Worm (Caenorhabditis elegans) whole organism, L1 larva: ENCODE measurements around the gene nlp-35.

Source experiments
- C16A3.4 ChIP-seq: fragments of 150-350 bp; optimal IDR thresholded peaks from 2 replicates; lab custom pipeline; 2014; ENCODE audit warnings: missing biosample characterization, missing genetic modification characterization
- C34B4.2 ChIP-seq: sonication (generic microtip); optimal IDR thresholded peaks from 2 replicates; lab custom pipeline; 2017; ENCODE audit warnings: mild to moderate bottlenecking, missing genetic modification characterization, missing compliant biosample characterization
- F16B12.6 ChIP-seq: fragments of 150-350 bp; optimal IDR thresholded peaks from 2 replicates; lab custom pipeline; 2014; ENCODE audit warnings: missing biosample characterization, missing genetic modification characterization
- aha-1 ChIP-seq: fragments of 150-350 bp; optimal IDR thresholded peaks from 2 replicates; lab custom pipeline; 2014; ENCODE audit warnings: missing biosample characterization, missing genetic modification characterization
- alr-1 ChIP-seq: fragments of 200-800 bp; sonication (Bioruptor generic); optimal IDR thresholded peaks from 2 replicates; lab custom pipeline; 2018; ENCODE audit warnings: borderline replicate concordance, mild to moderate bottlenecking, missing genetic modification characterization, missing compliant biosample characterization
- ama-1 ChIP-seq: fragments of 150-350 bp; optimal IDR thresholded peaks from 2 replicates; lab custom pipeline; 2014
- blmp-1 ChIP-seq: fragments of 150-350 bp; optimal IDR thresholded peaks from 2 replicates; lab custom pipeline; 2014; ENCODE audit warnings: missing biosample characterization, missing genetic modification characterization
- ceh-88 ChIP-seq: fragments of 200-800 bp; sonication (Bioruptor generic); IDR thresholded peaks from 2 replicates; pipeline ENCODE4 v1.3.6; 2022; ENCODE audit warnings: missing genetic modification characterization, missing compliant biosample characterization
- dpl-1 ChIP-seq, 3 experiments: fragments of 150-350 bp in 2 of 3; sonication (generic microtip) in 1 of 3; optimal IDR thresholded peaks; 2 replicates each; lab custom pipeline; 2014 to 2017; ENCODE audit warnings: missing biosample characterization in 3 of 3, missing genetic modification characterization in 3 of 3, missing genetic modification reagents in 3 of 3
- dsc-1 ChIP-seq: sonication (generic microtip); optimal IDR thresholded peaks from 2 replicates; lab custom pipeline; 2016; ENCODE audit warnings: mild to moderate bottlenecking, missing genetic modification characterization, missing compliant biosample characterization
- efl-1 ChIP-seq, 4 experiments: fragments of 150-350 bp; optimal IDR thresholded peaks in 3 of 4; peaks in 1 of 4; 1 replicate in 1 of 4; 2 replicates in 3 of 4; lab custom pipeline; 2014; ENCODE audit warnings: missing biosample characterization in 2 of 4, missing genetic modification characterization in 2 of 4, missing genetic modification reagents in 2 of 4
- efl-3 ChIP-seq: fragments of 200-800 bp; sonication (Bioruptor generic); optimal IDR thresholded peaks from 2 replicates; lab custom pipeline; 2018; ENCODE audit warnings: mild to moderate bottlenecking, missing genetic modification characterization, missing compliant biosample characterization
- elt-2 ChIP-seq: sonication (generic microtip); optimal IDR thresholded peaks from 2 replicates; lab custom pipeline; 2016; ENCODE audit warnings: missing genetic modification characterization, mild to moderate bottlenecking, inconsistent platforms, missing compliant biosample characterization, missing genetic modification reagents
- fkh-10 ChIP-seq: sonication (generic microtip); optimal IDR thresholded peaks from 2 replicates; lab custom pipeline; 2017; ENCODE audit warnings: missing biosample characterization, missing genetic modification reagents, missing genetic modification characterization
- fkh-8 ChIP-seq: sonication (generic microtip); optimal IDR thresholded peaks from 2 replicates; lab custom pipeline; 2016; ENCODE audit warnings: mild to moderate bottlenecking, missing genetic modification characterization, missing compliant biosample characterization
- fos-1 ChIP-seq: fragments of 150-350 bp; optimal IDR thresholded peaks from 2 replicates; lab custom pipeline; 2014; ENCODE audit warnings: missing biosample characterization, missing genetic modification characterization
- grh-1 ChIP-seq: fragments of 200-800 bp; sonication (Bioruptor generic); IDR thresholded peaks from 2 replicates; pipeline ENCODE4 v1.3.6; 2022; ENCODE audit warnings: missing genetic modification reagents, missing genetic modification characterization, missing compliant biosample characterization
- lin-13 ChIP-seq: fragments of 150-350 bp; optimal IDR thresholded peaks from 2 replicates; lab custom pipeline; 2014; ENCODE audit warnings: missing biosample characterization, missing genetic modification reagents, missing genetic modification characterization
- lin-35 ChIP-seq, 2 experiments: fragments of 150-350 bp; optimal IDR thresholded peaks; 2 replicates each; lab custom pipeline; 2014; ENCODE audit warnings: missing biosample characterization in 2 of 2, missing genetic modification characterization in 2 of 2, missing genetic modification reagents in 2 of 2
- mep-1 ChIP-seq: fragments of 150-350 bp; optimal IDR thresholded peaks from 2 replicates; lab custom pipeline; 2014; ENCODE audit warnings: missing biosample characterization, missing genetic modification characterization
- nhr-19 ChIP-seq: fragments of 200-800 bp; sonication (Bioruptor generic); conservative IDR thresholded peaks from 2 replicates; pipeline ENCODE4 v1.3.6; 2022; ENCODE audit warnings: missing genetic modification characterization, missing compliant biosample characterization
- nhr-20 ChIP-seq: sonication (generic microtip); optimal IDR thresholded peaks from 2 replicates; lab custom pipeline; 2016; ENCODE audit warnings: mild to moderate bottlenecking, missing genetic modification characterization, missing compliant biosample characterization
- nhr-28 ChIP-seq: fragments of 150-350 bp; optimal IDR thresholded peaks from 2 replicates; lab custom pipeline; 2014; ENCODE audit warnings: missing biosample characterization, missing genetic modification characterization
- nhr-47 ChIP-seq: sonication (generic microtip); optimal IDR thresholded peaks from 2 replicates; lab custom pipeline; 2016; ENCODE audit warnings: mild to moderate bottlenecking, missing genetic modification characterization, moderate library complexity, missing compliant biosample characterization
- nhr-71 ChIP-seq: sonication (generic microtip); optimal IDR thresholded peaks from 2 replicates; lab custom pipeline; 2016; ENCODE audit warnings: mild to moderate bottlenecking, missing genetic modification characterization, moderate library complexity, missing compliant biosample characterization
- nhr-85 ChIP-seq: sonication (generic microtip); peaks from one replicate; lab custom pipeline; 2016; ENCODE audit warnings: missing genetic modification characterization, inconsistent platforms, missing compliant biosample characterization
- pax-3 ChIP-seq: fragments of 200-800 bp; sonication (Bioruptor generic); optimal IDR thresholded peaks from 2 replicates; lab custom pipeline; 2018; ENCODE audit warnings: mild to moderate bottlenecking, missing genetic modification characterization, moderate library complexity, missing compliant biosample characterization
- snpc-4 ChIP-seq: fragments of 150-350 bp; optimal IDR thresholded peaks from 2 replicates; lab custom pipeline; 2014; ENCODE audit warnings: missing biosample characterization, missing genetic modification characterization
- snu-23 ChIP-seq: sonication (generic microtip); optimal IDR thresholded peaks from 2 replicates; lab custom pipeline; 2016; ENCODE audit warnings: missing genetic modification characterization, missing compliant biosample characterization
- sox-4 ChIP-seq: sonication (generic microtip); optimal IDR thresholded peaks from 2 replicates; lab custom pipeline; 2016; ENCODE audit warnings: missing genetic modification characterization, missing compliant biosample characterization
- swsn-7 ChIP-seq: sonication (generic microtip); optimal IDR thresholded peaks from 2 replicates; lab custom pipeline; 2016; ENCODE audit warnings: missing genetic modification characterization, missing compliant biosample characterization
- xbp-1 ChIP-seq: sonication (generic microtip); optimal IDR thresholded peaks from 2 replicates; lab custom pipeline; 2016; ENCODE audit warnings: missing genetic modification characterization, missing compliant biosample characterization
- zip-4 ChIP-seq: fragments of 200-800 bp; sonication (Bioruptor generic); optimal IDR thresholded peaks from 2 replicates; lab custom pipeline; 2018; ENCODE audit warnings: mild to moderate bottlenecking, missing genetic modification characterization, moderate library complexity, missing compliant biosample characterization
- ztf-4 ChIP-seq: fragments of 150-350 bp; optimal IDR thresholded peaks from 2 replicates; lab custom pipeline; 2014; ENCODE audit warnings: missing biosample characterization, missing genetic modification characterization

Gene nlp-35

ce11 chrIV:9510439-9510838, 8.3 kb downstream of the nlp-35 start, which contains the start of gene C33A12.4:
Gene C33A12.4 (minus strand): TSS chrIV:9510569.
- TF ChIP-seq grh-1, result no peak
- no peak for TF ChIP-seq snu-23 (GFP tag; lab: Kevin White, UChicago)
- TF ChIP-seq efl-1 (optimal IDR thresholded peaks at IDR 0.05; lab: Kevin White, UChicago), result no peak
- peak in 1 of 2 experiments; percentile 62 for TF ChIP-seq efl-1 (GFP tag; optimal IDR thresholded peaks at IDR 0.05 in 1 of 2; lab: Kevin White, UChicago)
- TF ChIP-seq nhr-71 (tag; lab: Kevin White, UChicago), result peak; percentile 38
- TF ChIP-seq C34B4.2, result no peak
- peak; percentile 30 for TF ChIP-seq xbp-1 (tag; lab: Kevin White, UChicago)
- TF ChIP-seq dsc-1 (tag; lab: Kevin White, UChicago), result peak; percentile 41
- peak; percentile 5 for TF ChIP-seq lin-13 (GFP tag; lab: Kevin White, UChicago)
- no peak for TF ChIP-seq C16A3.4 (tag; lab: Kevin White, UChicago)
- no peak for TF ChIP-seq nhr-28 (tag; lab: Kevin White, UChicago)
- peak; percentile 95 for TF ChIP-seq fkh-8 (tag; lab: Kevin White, UChicago)
- peak; percentile 24 for TF ChIP-seq fkh-10 (GFP tag; lab: Kevin White, UChicago)
- TF ChIP-seq nhr-47 (tag; lab: Kevin White, UChicago), result peak; percentile 53
- TF ChIP-seq pax-3 (tag; lab: Kevin White, UChicago), result peak; percentile 10
- peak; percentile 14 for TF ChIP-seq mep-1 (tag; lab: Kevin White, UChicago)
- TF ChIP-seq sox-4, result peak; percentile 50
- TF ChIP-seq nhr-20 (tag; lab: Kevin White, UChicago), result no peak
- peak; percentile 5 for TF ChIP-seq swsn-7
- TF ChIP-seq fos-1, result peak; percentile 9
- TF ChIP-seq ztf-4 (tag; lab: Kevin White, UChicago), result peak; percentile 8
- no peak for TF ChIP-seq efl-3 (GFP tag; lab: Kevin White, UChicago)

DNA sequence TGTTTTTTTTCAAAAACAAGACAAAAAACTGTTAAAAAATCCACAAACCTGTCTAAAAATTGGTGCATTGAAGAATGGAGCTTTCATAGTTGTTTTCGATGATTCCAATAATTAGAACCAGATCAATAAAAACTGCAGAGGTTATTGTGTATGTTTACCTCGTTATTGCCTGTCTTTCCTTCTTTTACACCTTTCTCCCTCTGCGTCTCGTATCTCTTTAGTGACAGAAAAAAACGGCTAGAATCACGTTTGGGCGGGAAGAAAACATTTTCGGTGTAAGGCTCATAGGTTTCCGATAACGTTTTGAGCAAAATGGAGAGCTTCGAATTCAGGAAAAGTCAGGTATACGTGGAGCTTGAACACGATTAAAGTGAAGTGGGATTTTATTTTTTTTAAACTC, 10.1 kb downstream of the nlp-35 start, which contains the start of gene ethe-1:
ethe-1 (minus strand) TSS at position 150 of the 400 bp plus-strand sequence.
- peak; percentile 3 to 4 for TF ChIP-seq efl-1 (optimal IDR thresholded peaks at IDR 0.05; lab: Kevin White, UChicago)
- peak in 1 of 2 experiments; percentile 91 for TF ChIP-seq efl-1 (GFP tag; optimal IDR thresholded peaks at IDR 0.05 in 1 of 2; lab: Kevin White, UChicago)
- TF ChIP-seq ceh-88, result no peak
- TF ChIP-seq nhr-28 (tag; lab: Kevin White, UChicago), result no peak
- no peak for TF ChIP-seq nhr-19 (GFP tag; lab: Robert Waterston, UW)
- no peak for TF ChIP-seq aha-1
- peak in 1 of 2 experiments; percentile 22 for TF ChIP-seq lin-35 (GFP tag; optimal IDR thresholded peaks at IDR 0.05; lab: Kevin White, UChicago)
- TF ChIP-seq swsn-7, result no peak
- peak; percentile 14 for TF ChIP-seq blmp-1 (tag; lab: Kevin White, UChicago)
- no peak for TF ChIP-seq F16B12.6 (tag; lab: Kevin White, UChicago)
- TF ChIP-seq dpl-1 (GFP tag; optimal IDR thresholded peaks at IDR 0.05; lab: Kevin White, UChicago), result peak in 2 of 3 experiments; percentile 0 to 26
- TF ChIP-seq snpc-4 (tag; lab: Kevin White, UChicago), result peak; percentile 32
- no peak for TF ChIP-seq zip-4 (GFP tag; lab: Kevin White, UChicago)

ce11 chrIV:9506251-9506650, 12.5 kb downstream of the nlp-35 start, which contains the start of gene ttr-9:
Gene ttr-9 (minus strand): TSS chrIV:9506351.
- TF ChIP-seq nhr-85 (tag; lab: Kevin White, UChicago) (no peak), alr-1 (tag; lab: Kevin White, UChicago) (no peak), dpl-1 (GFP tag; optimal IDR thresholded peaks at IDR 0.05; lab: Kevin White, UChicago) (no peak), ama-1 (lab: Kevin White, UChicago) (no peak)
- TF ChIP-seq, all 84 proteins: peak for 0

- TF ChIP-seq efl-1 (optimal IDR thresholded peaks at IDR 0.05; lab: Kevin White, UChicago) (no peak), efl-1 (GFP tag; optimal IDR thresholded peaks at IDR 0.05 in 1 of 2; lab: Kevin White, UChicago) (peak in 1 of 2 experiments; percentile 69), elt-2 (peak; percentile 69), C16A3.4 (tag; lab: Kevin White, UChicago) (no peak)
Observed at ce11 chrIV:9500100-9500499, 18.6 kb downstream of the nlp-35 start, which contains the start of gene ugt-21. Gene ugt-21 (plus strand): TSS chrIV:9500311.
